Worm (Caenorhabditis elegans): Measurements from ENCODE around the gene rab-37.

Gene rab-37

DNA sequence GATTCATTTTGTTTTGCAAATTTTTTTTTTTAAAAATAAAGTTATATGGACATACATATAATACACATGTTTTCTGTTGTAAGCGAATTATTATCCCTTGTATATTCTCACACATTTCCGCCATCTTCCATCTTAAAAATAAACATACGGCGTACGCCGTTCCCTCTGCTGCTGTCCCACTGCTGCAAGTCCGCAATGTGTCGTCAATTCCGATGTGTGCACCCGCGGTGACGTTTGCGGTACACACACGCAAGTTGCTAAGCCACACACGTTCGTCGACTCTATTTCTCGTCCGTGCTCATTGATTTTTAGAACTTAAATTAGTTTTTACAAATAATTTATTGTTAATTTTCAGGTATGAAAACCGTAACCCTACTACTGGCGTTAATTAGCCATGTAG lies 24.6 kb upstream of the rab-37 start, which contains the start of gene C52B9.4:
Gene C52B9.4, plus strand, starts transcription at position 356 of the 400 bp plus-strand sequence.
- TF ChIP-seq let-607 (tag; optimal IDR thresholded peaks at IDR 0.05), result peak in 1 of 2 experiments; percentile 8
- TF ChIP-seq lin-40 (tag; optimal IDR thresholded peaks at IDR 0.05), result peak; percentile 28
- no peak for TF ChIP-seq let-526 (GFP tag; IDR thresholded peaks at IDR 0.05)
- TF ChIP-seq attf-5 (GFP tag; optimal IDR thresholded peaks at IDR 0.05), result peak; percentile 19
- peak; percentile 56; the same call in 1 of the 2 replicates for TF ChIP-seq hmg-1.2 (GFP tag; IDR thresholded peaks at IDR 0.05)
- no peak for TF ChIP-seq C06A6.2 (GFP tag; conservative IDR thresholded peaks at IDR 0.05)
- TF ChIP-seq aptf-2 (GFP tag; conservative IDR thresholded peaks at IDR 0.05), result 0 out of 2 replicates have a peak, but pooled peaks have one; percentile 47
- peak; percentile 16 for TF ChIP-seq nhr-80 (tag; optimal IDR thresholded peaks at IDR 0.05)
- no peak for TF ChIP-seq atf-7 (tag; optimal IDR thresholded peaks at IDR 0.05)

DNA sequence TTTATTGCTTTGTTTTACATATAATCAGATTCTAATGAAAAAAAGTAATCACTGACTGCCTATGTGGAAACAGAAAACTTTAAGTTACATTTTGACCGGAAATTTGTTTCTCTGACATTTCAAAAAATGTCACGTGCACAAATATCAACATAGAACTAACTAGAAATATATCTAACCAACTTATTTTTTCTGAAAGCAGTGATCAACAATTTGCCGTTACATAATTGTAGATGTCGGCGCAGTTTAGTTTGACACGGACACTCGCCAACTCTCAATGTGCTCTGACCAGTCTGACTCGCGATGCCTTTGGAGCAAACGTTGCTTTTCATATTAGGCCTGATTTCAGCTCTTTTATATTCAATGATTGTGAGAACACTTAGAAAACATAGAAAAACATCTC lies 21.1 kb upstream of the rab-37 start, which contains the start of gene srv-6:
Gene srv-6, plus strand, starts transcription at position 301 of the 400 bp plus-strand sequence.
- TF ChIP-seq die-1 (tag; optimal IDR thresholded peaks at IDR 0.05), result no peak
- no peak for TF ChIP-seq ZK185.1 (tag; optimal IDR thresholded peaks at IDR 0.05; ENCODE audit: poor library complexity, severe bottlenecking)
- no peak for TF ChIP-seq ztf-26 (tag; optimal IDR thresholded peaks at IDR 0.05)
- TF ChIP-seq lag-1 (GFP tag; IDR thresholded peaks at IDR 0.05), result no peak
- TF ChIP-seq lin-35 (GFP tag; optimal IDR thresholded peaks at IDR 0.05), result no peak
- no peak for TF ChIP-seq sptf-2 (GFP tag; optimal IDR thresholded peaks at IDR 0.05)
- TF ChIP-seq cebp-1 (GFP tag; IDR thresholded peaks at IDR 0.05), result no peak
- no peak for TF ChIP-seq cebp-1 (tag; optimal IDR thresholded peaks at IDR 0.05)

DNA sequence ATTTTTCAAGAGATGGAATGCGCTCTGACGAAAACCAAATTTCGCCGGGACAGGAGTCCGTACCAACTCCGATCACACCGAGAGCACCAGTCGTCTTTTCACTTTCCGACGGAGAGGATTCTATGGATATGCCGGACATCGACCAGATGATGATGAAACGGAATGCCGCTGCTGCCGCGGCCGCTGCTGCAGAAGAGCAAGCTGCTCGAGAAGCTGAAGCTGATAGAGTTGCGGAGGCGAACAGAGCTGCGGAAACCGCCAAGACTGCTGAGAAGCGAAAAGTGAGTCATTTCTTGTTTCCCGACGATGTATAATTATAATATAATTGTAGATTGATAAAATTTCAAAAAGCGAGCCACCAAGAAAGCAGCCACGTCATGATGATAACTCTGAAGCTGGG lies 19.7 kb upstream of the rab-37 start:
- TF ChIP-seq egrh-3 (GFP tag; IDR thresholded peaks at IDR 0.05), result peak; percentile 71
- TF ChIP-seq aptf-2 (GFP tag; conservative IDR thresholded peaks at IDR 0.05), result no peak

DNA sequence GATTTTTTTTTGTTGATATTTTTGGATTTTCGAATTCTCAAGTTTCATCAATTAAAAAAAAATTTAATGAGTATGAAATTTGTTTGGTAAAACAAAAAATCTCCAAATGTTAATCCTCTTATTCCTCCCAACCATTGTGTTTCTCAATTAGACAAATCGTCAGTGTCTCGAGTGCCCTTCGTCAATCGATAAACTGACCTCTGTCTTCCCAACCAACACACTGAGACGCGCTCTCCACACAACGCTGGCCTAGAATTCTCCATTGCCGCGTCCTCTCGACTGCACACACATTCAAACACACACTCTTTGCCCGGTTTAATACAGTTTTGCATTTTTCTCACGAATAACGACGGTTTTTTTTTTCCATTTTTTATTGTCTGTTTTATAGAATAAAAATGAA lies 19.1 kb upstream of the rab-37 start, which contains the start of gene taf-11.1:
Gene taf-11.1, plus strand, starts transcription at position 389 of the 400 bp plus-strand sequence.
- 0 out of 2 replicates have a peak, but pooled peaks have one; percentile 8 for TF ChIP-seq dox-1 (GFP tag; IDR thresholded peaks at IDR 0.05)
- no peak for TF ChIP-seq Y67H2A.10 (GFP tag; conservative IDR thresholded peaks at IDR 0.05)
- no peak for TF ChIP-seq ztf-22 (GFP tag; optimal IDR thresholded peaks at IDR 0.05)
- TF ChIP-seq nhr-80 (tag; optimal IDR thresholded peaks at IDR 0.05), result peak; percentile 44
- TF ChIP-seq D2030.7 (GFP tag; IDR thresholded peaks at IDR 0.05), result no peak
- TF ChIP-seq C06A6.2 (GFP tag; conservative IDR thresholded peaks at IDR 0.05), result no peak
- TF ChIP-seq ceh-27 (GFP tag; optimal IDR thresholded peaks at IDR 0.05), result peak; percentile 3
- peak; percentile 33; the same call in 1 of the 2 replicates for TF ChIP-seq hmg-1.2 (GFP tag; IDR thresholded peaks at IDR 0.05)
- TF ChIP-seq F23B12.7 (tag; optimal IDR thresholded peaks at IDR 0.05; ENCODE audit: insufficient read depth), result no peak
- TF ChIP-seq K11D2.4 (GFP tag; IDR thresholded peaks at IDR 0.05), result no peak

DNA sequence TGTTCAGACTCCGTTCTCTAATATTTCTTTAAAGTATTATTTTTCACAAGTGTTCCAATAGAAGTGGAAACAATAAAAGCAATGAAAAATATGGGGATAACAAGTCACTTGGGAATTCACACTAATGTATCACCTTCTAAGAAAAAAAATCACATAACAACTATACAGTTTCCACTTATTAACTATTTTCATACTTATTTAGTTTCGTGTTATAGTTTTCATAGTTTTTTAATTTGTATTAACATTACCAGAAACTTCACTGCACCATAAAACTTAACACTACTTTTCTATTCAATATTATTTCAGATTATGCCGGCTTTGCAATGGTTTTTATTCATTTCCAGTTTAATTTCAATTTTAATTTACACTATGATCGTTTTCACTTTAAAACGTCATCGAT lies 16.4 kb upstream of the rab-37 start, which contains the start of gene srv-5:
Gene srv-5, plus strand, starts transcription at position 301 of the 400 bp plus-strand sequence.
- TF ChIP-seq hmg-1.2 (GFP tag; IDR thresholded peaks at IDR 0.05) (no peak), hmg-20 (GFP tag; IDR thresholded peaks at IDR 0.05) (no peak), T07F8.4 (tag; optimal IDR thresholded peaks at IDR 0.05) (no peak), madf-6 (GFP tag; IDR thresholded peaks at IDR 0.05) (no peak)

DNA sequence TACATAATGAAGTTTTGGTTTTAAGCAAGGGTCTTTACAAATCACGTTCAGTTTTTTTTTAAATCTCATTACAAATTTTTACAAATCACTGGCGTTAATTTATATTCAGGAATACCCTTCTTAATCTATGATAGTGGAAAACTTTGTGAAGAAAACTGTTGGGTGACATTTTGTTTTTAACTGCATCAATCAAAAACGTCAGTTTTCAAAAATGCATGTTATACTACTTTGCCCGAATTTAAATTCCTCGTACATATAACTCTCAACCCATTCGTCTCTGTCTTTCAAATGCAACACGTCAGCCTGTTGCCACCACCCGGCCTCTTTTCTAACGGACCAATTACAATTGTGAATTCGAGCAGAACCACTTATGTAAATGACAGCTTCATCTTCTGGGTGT lies 13.3 kb upstream of the rab-37 start, which contains the start of gene hlh-13:
Gene hlh-13, plus strand, starts transcription at position 301 of the 400 bp plus-strand sequence.
- TF ChIP-seq C06A6.2 (GFP tag; conservative IDR thresholded peaks at IDR 0.05), result no peak
